Worm (Caenorhabditis elegans): Measurements from ENCODE around the gene Y73F8A.15.

The Y73F8A.15 gene

DNA sequence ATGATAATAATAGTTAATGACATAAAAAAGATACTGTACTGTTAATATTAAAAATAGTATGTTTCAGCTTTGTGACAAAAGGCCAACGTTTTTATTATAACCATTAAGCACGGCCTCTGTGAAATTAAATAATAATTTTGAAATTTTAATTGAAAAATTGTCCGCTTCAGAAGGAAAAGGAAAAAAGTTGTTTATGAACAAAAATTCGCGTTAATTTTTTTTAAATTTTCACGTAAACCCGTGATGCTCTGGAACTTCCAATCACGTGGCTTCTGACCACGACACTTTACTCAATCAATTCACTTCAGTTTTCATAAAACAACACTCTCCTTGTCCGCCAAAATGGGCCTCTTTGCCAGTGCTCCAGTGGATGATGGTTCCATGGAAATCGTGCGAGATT lies at the start of gene Y73F8A.15:
Y73F8A.15 (plus strand) TSS at position 301 of the 400 bp plus-strand sequence.
- TF ChIP-seq hmg-11 (tag; optimal IDR thresholded peaks at IDR 0.05) (no peak), sea-2 (GFP tag; optimal IDR thresholded peaks at IDR 0.05) (no peak), egl-27 (tag; optimal IDR thresholded peaks at IDR 0.05) (no peak), ceh-82 (tag; optimal IDR thresholded peaks at IDR 0.05) (no peak), ZK546.5 (tag; optimal IDR thresholded peaks at IDR 0.05) (no peak), pqm-1 (tag; optimal IDR thresholded peaks at IDR 0.05) (no peak), snpc-4 (tag; optimal IDR thresholded peaks at IDR 0.05) (no peak), lin-15B (tag; optimal IDR thresholded peaks at IDR 0.05) (no peak), aly-2 (tag; optimal IDR thresholded peaks at IDR 0.05) (no peak), elt-2 (tag; optimal IDR thresholded peaks at IDR 0.05) (no peak), pha-4 (tag; optimal IDR thresholded peaks at IDR 0.05) (no peak), skn-1 (tag; optimal IDR thresholded peaks at IDR 0.05) (no peak), elt-1 (tag; optimal IDR thresholded peaks at IDR 0.05) (no peak)

DNA sequence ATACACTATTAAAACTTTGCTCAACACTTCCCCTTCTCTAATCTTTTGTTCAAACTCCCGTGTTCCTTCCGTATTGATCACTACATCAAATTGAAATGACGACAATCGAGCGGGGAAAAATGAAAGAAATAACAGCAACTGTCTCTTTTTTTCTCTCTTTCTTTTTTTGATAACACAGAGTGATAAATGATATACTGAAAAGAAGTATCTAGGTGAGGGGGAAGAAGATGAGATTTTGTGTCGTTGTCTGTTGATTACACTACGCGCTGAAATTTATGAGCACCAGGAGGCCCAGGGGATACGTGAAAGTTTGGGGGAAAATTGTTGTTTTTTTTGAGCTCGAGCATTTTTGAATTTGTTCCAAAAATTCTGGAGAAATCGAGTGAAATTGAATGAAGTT lies 47.3 kb upstream of the Y73F8A.15 start:
- TF ChIP-seq elt-3 (tag; optimal IDR thresholded peaks at IDR 0.05) (no peak), nhr-11 (tag; optimal IDR thresholded peaks at IDR 0.05) (peak; percentile 7), lin-39 (tag; optimal IDR thresholded peaks at IDR 0.05) (peak; percentile 16), nfya-1 (tag; optimal IDR thresholded peaks at IDR 0.05; ENCODE audit: insufficient read depth) (peak; percentile 20), lsy-12 (tag; optimal IDR thresholded peaks at IDR 0.05) (no peak), ZK546.5 (tag; optimal IDR thresholded peaks at IDR 0.05) (no peak)

DNA sequence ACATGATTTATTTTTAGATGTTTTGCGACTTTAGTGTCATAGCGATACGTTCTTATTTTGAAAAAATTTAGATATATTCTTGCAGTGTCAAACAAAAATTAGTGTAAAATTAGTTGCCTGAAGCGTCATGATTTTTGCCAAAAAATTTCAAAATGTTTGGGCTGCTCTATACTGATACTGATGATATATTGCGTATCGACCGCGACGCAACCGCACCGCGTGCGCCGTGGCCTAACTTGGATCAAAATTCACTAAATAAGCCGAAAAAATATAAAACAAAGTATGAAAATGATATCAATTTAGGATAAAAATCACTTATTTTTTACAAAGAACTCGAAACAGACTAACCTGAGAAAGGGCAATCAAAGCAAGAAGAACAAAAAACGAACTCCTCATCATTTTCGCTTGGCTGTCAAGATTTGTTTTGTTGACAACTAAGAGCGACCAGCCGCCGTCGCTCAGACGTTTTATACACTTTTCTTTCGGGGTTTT lies 46.0 kb upstream of the Y73F8A.15 start, which contains the start of gene ccg-1:
ccg-1 (minus strand) TSS at position 442 of the 492 bp plus-strand sequence.
- TF ChIP-seq ZK546.5 (tag; optimal IDR thresholded peaks at IDR 0.05) (no peak), elt-3 (tag; optimal IDR thresholded peaks at IDR 0.05) (no peak)

DNA sequence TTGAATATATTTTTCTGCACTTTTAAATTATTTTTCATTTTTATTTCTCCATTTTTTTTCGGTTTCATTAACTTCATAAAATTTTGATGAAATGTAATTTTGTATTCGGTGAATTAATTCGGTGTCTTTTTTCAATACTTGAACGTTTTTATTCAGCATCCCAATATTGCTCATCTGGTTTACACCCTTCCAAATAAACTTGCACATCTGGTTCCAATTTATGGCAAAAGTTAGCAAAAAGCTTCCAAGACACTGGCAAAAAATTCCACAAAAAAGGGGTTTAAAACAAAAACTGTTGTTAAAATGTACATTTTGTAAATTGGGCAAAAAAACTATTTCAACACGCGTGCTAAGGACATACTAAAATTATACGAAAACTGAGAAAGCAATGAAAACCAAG lies 41.2 kb upstream of the Y73F8A.15 start:
- TF ChIP-seq elt-2 (tag; optimal IDR thresholded peaks at IDR 0.05) (no peak), ama-1 (optimal IDR thresholded peaks at IDR 0.05) (no peak), ceh-82 (tag; optimal IDR thresholded peaks at IDR 0.05) (no peak), nfya-1 (tag; optimal IDR thresholded peaks at IDR 0.05; ENCODE audit: insufficient read depth) (no peak), aly-2 (tag; optimal IDR thresholded peaks at IDR 0.05) (no peak), R02D3.7 (tag; optimal IDR thresholded peaks at IDR 0.05) (no peak), ZK546.5 (tag; optimal IDR thresholded peaks at IDR 0.05) (no peak), skn-1 (tag; optimal IDR thresholded peaks at IDR 0.05) (no peak), fkh-10 (GFP tag; optimal IDR thresholded peaks at IDR 0.05) (no peak), unc-62 (GFP tag; optimal IDR thresholded peaks at IDR 0.05) (no peak), hmg-11 (tag; optimal IDR thresholded peaks at IDR 0.05) (no peak), nhr-43 (tag; optimal IDR thresholded peaks at IDR 0.05; ENCODE audit: poor library complexity, severe bottlenecking) (no peak), lin-15B (tag; optimal IDR thresholded peaks at IDR 0.05) (no peak), mdl-1 (tag; optimal IDR thresholded peaks at IDR 0.05) (no peak), fos-1 (tag; optimal IDR thresholded peaks at IDR 0.05) (no peak), sea-2 (GFP tag; optimal IDR thresholded peaks at IDR 0.05) (no peak)

DNA sequence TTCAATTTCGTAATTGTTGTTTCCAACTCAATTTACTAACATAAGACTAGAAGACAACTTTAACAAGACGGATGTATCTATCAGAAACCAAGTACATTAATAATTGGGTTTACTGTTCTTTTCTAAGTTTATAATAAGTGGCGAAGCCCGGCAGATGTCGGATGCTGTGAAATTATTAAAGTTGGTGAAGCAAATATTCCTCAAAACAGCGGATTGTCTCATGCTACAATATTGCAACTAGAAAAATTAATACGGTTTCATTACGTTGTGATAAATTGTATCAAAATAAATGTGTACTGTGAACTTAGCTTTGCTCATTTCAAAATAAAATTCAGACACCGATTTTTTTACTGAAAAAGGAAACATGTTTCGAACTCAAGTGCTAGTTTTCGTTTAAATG lies 37.8 kb upstream of the Y73F8A.15 start:
- TF ChIP-seq nhr-77 (tag; optimal IDR thresholded peaks at IDR 0.05) (no peak), unc-62 (GFP tag; optimal IDR thresholded peaks at IDR 0.05) (no peak), sea-2 (GFP tag; optimal IDR thresholded peaks at IDR 0.05) (no peak), pha-4 (tag; optimal IDR thresholded peaks at IDR 0.05) (no peak), ztf-4 (tag; optimal IDR thresholded peaks at IDR 0.05) (no peak), R02D3.7 (tag; optimal IDR thresholded peaks at IDR 0.05) (no peak), egl-5 (tag; optimal IDR thresholded peaks at IDR 0.05) (no peak), nhr-11 (tag; optimal IDR thresholded peaks at IDR 0.05) (no peak), egl-27 (tag; optimal IDR thresholded peaks at IDR 0.05) (no peak), pqm-1 (tag; optimal IDR thresholded peaks at IDR 0.05) (no peak), ceh-16 (tag; optimal IDR thresholded peaks at IDR 0.05) (no peak), daf-12 (tag; optimal IDR thresholded peaks at IDR 0.05) (no peak)

DNA sequence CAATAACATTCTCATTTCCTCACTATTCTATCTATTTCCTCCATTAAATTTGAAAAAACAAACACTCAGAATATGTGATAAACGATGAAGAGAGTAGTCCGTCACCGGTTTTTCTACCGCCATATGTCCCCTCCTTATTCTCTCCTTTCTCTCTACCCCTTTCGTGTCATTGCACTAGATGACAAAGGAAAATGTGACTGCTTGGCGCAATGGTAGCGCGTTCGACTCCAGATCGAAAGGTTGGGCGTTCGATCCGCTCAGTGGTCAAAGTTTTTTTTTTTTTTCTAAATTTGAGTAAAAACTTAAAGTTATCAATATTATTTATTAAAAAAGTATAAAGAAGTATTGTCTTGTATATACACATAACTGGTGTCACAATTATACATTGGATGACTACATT lies 31.9 kb upstream of the Y73F8A.15 start:
- TF ChIP-seq mml-1 (tag; optimal IDR thresholded peaks at IDR 0.05) (no peak), ceh-28 (tag; optimal IDR thresholded peaks at IDR 0.05) (no peak), eor-1 (tag; optimal IDR thresholded peaks at IDR 0.05) (no peak), ceh-9 (tag; optimal IDR thresholded peaks at IDR 0.05) (no peak), tbx-2 (tag; optimal IDR thresholded peaks at IDR 0.05) (no peak), skn-1 (tag; optimal IDR thresholded peaks at IDR 0.05) (no peak), nhr-25 (tag; optimal IDR thresholded peaks at IDR 0.05) (no peak), daf-12 (tag; optimal IDR thresholded peaks at IDR 0.05) (no peak), ama-1 (optimal IDR thresholded peaks at IDR 0.05) (no peak), pqm-1 (tag; optimal IDR thresholded peaks at IDR 0.05) (no peak), elt-2 (tag; optimal IDR thresholded peaks at IDR 0.05) (peak; percentile 1), ztf-11 (tag; optimal IDR thresholded peaks at IDR 0.05) (no peak), snpc-4 (tag; optimal IDR thresholded peaks at IDR 0.05) (peak; percentile 31), unc-39 (tag; optimal IDR thresholded peaks at IDR 0.05) (no peak), lin-15B (tag; optimal IDR thresholded peaks at IDR 0.05) (no peak), nhr-23 (tag; optimal IDR thresholded peaks at IDR 0.05) (no peak), pha-4 (tag; optimal IDR thresholded peaks at IDR 0.05) (peak; percentile 21), nhr-11 (tag; optimal IDR thresholded peaks at IDR 0.05) (no peak), ceh-82 (tag; optimal IDR thresholded peaks at IDR 0.05) (no peak), zag-1 (tag; optimal IDR thresholded peaks at IDR 0.05) (no peak), nhr-28 (tag; optimal IDR thresholded peaks at IDR 0.05) (no peak), nfya-1 (tag; optimal IDR thresholded peaks at IDR 0.05; ENCODE audit: insufficient read depth) (no peak), fkh-10 (GFP tag; optimal IDR thresholded peaks at IDR 0.05) (no peak), hmg-11 (tag; optimal IDR thresholded peaks at IDR 0.05) (peak; percentile 33)

Data from whole organism, L3 larva.